Worm (Caenorhabditis elegans): ENCODE data around the gene fbxa-47.

Gene fbxa-47

ce11 chrIII:2205155-2205554, 27.1 kb downstream of the fbxa-47 start:
- TF ChIP-seq hpl-2 (GFP tag; optimal IDR thresholded peaks at IDR 0.05): no peak
- no peak for TF ChIP-seq aly-2 (tag; optimal IDR thresholded peaks at IDR 0.05)
- no peak for TF ChIP-seq ceh-8 (GFP tag; optimal IDR thresholded peaks at IDR 0.05)

- TF ChIP-seq fkh-10 (GFP tag; optimal IDR thresholded peaks at IDR 0.05) (no peak), elt-3 (tag; optimal IDR thresholded peaks at IDR 0.05) (no peak), lin-39 (tag; optimal IDR thresholded peaks at IDR 0.05) (no peak), mef-2 (tag; optimal IDR thresholded peaks at IDR 0.05) (no peak), nhr-77 (tag; optimal IDR thresholded peaks at IDR 0.05) (no peak), grh-1 (GFP tag; IDR thresholded peaks at IDR 0.05) (no peak), nhr-20 (tag; optimal IDR thresholded peaks at IDR 0.05) (no peak)
Measured at ce11 chrIII:2197706-2198105, 34.6 kb downstream of the fbxa-47 start, which contains the start of gene C39B5.6. C39B5.6 (plus strand) TSS chrIII:2198006.
